Worm (Caenorhabditis elegans): ENCODE measurements around the gene fzr-1.

fzr-1 gene

DNA sequence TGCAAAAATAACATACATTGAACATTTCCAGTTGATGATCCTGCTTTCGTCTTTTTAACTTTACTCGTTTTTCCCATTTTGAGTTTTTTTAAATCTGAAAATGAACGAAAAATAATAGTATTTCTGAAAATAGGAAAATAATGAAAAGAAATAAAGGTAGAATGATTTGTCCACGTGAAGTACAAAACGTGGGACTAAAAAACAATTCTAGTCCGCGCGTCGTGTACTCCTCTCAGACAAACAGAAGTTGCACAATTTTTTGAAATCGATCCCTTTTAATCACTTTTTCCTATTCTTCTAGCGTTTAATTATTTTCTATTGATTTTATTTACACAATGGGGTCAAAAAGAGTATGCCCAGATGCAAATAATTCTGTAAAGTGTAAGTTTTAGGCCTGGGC, 53.2 kb downstream of the fzr-1 start, which contains the start of the genes E02H1.1 and tag-124:
E02H1.1 (minus strand) TSS at position 94 of the 400 bp plus-strand sequence.
tag-124 (plus strand) TSS at position 222 of the 400 bp plus-strand sequence.
- TF ChIP-seq ceh-28 (tag; optimal IDR thresholded peaks at IDR 0.05) (peak; percentile 15), nhr-23 (tag; optimal IDR thresholded peaks at IDR 0.05) (peak; percentile 87), ceh-16 (tag; optimal IDR thresholded peaks at IDR 0.05) (no peak), ama-1 (optimal IDR thresholded peaks at IDR 0.05) (no peak), pha-4 (tag; optimal IDR thresholded peaks at IDR 0.05) (peak; percentile 77), lsy-12 (tag; optimal IDR thresholded peaks at IDR 0.05) (peak; percentile 72), zag-1 (tag; optimal IDR thresholded peaks at IDR 0.05) (no peak), nhr-237 (tag; optimal IDR thresholded peaks at IDR 0.05) (no peak), nhr-25 (tag; optimal IDR thresholded peaks at IDR 0.05) (peak; percentile 74), ZK546.5 (tag; optimal IDR thresholded peaks at IDR 0.05) (no peak), hmg-11 (tag; optimal IDR thresholded peaks at IDR 0.05) (peak; percentile 35), eor-1 (tag; optimal IDR thresholded peaks at IDR 0.05) (peak in 1 of 2 experiments; percentile 69), lin-15B (tag; optimal IDR thresholded peaks at IDR 0.05) (peak; percentile 76), nfya-1 (tag; optimal IDR thresholded peaks at IDR 0.05; ENCODE audit: insufficient read depth) (peak; percentile 72), snpc-4 (tag; optimal IDR thresholded peaks at IDR 0.05) (peak; percentile 62), pqm-1 (tag; optimal IDR thresholded peaks at IDR 0.05) (peak; percentile 21), elt-3 (tag; optimal IDR thresholded peaks at IDR 0.05) (no peak), nhr-11 (tag; optimal IDR thresholded peaks at IDR 0.05) (peak; percentile 34), elt-2 (tag; optimal IDR thresholded peaks at IDR 0.05) (peak; percentile 17), nhr-77 (tag; optimal IDR thresholded peaks at IDR 0.05) (no peak), aly-2 (tag; optimal IDR thresholded peaks at IDR 0.05) (no peak), nhr-43 (tag; optimal IDR thresholded peaks at IDR 0.05; ENCODE audit: poor library complexity, severe bottlenecking) (peak; percentile 92)

Data from whole organism, L3 larva.